Worm (Caenorhabditis elegans) whole organism, L3 larva: Measurements from ENCODE around the gene C35C5.9.

Source experiments
- R02D3.7 ChIP-seq: fragments of 150-350 bp; optimal IDR thresholded peaks from 2 replicates; lab custom pipeline; 2014; ENCODE audit warnings: missing biosample characterization, missing genetic modification characterization
- ZK546.5 ChIP-seq: sonication (generic microtip); optimal IDR thresholded peaks from 2 replicates; lab custom pipeline; 2017; ENCODE audit warnings: missing biosample characterization, missing genetic modification characterization
- ama-1 ChIP-seq: fragments of 150-350 bp; optimal IDR thresholded peaks from 2 replicates; lab custom pipeline; 2018
- nhr-77 ChIP-seq: fragments of 150-350 bp; optimal IDR thresholded peaks from 2 replicates; lab custom pipeline; 2014; ENCODE audit warnings: missing biosample characterization, missing genetic modification characterization
- pqm-1 ChIP-seq: fragments of 150-350 bp; optimal IDR thresholded peaks from 2 replicates; lab custom pipeline; 2017; ENCODE audit warnings: missing biosample characterization, missing genetic modification characterization, inconsistent platforms
- skn-1 ChIP-seq: fragments of 150-350 bp; optimal IDR thresholded peaks from 2 replicates; lab custom pipeline; 2014; ENCODE audit warnings: missing biosample characterization, missing genetic modification characterization
- ztf-4 ChIP-seq: fragments of 150-350 bp; optimal IDR thresholded peaks from 2 replicates; lab custom pipeline; 2014; ENCODE audit warnings: missing biosample characterization, missing genetic modification characterization

- TF ChIP-seq ztf-4 (no peak), ZK546.5 (tag; lab: Kevin White, UChicago) (no peak), R02D3.7 (tag; lab: Kevin White, UChicago) (no peak), pqm-1 (tag; lab: Kevin White, UChicago) (no peak), nhr-77 (tag; lab: Kevin White, UChicago) (no peak), ama-1 (lab: Kevin White, UChicago) (no peak), skn-1 (tag; lab: Kevin White, UChicago) (no peak)
Measured at ce11 chrX:11489830-11490229, 46.5 kb upstream of the C35C5.9 start, which contains the start of gene spp-21.
